Worm (Caenorhabditis elegans) whole organism, young adult: ENCODE results near the gene M04D8.8.

Experiments used
- dpl-1 ChIP-seq: fragments of 150-350 bp; optimal IDR thresholded peaks from 2 replicates; lab custom pipeline; 2014; ENCODE audit warnings: missing biosample characterization, missing genetic modification reagents, missing genetic modification characterization
- snpc-4 ChIP-seq, 5 experiments: fragments of 150-350 bp in 1 of 5; sonication (generic microtip) in 4 of 5; optimal IDR thresholded peaks; 2 replicates each; lab custom pipeline; 2014 to 2018; ENCODE audit warnings: missing genetic modification characterization in 5 of 5, missing biosample characterization in 3 of 5, antibody characterized with exemption in 2 of 5, mild to moderate bottlenecking in 2 of 5, missing compliant biosample characterization in 2 of 5, missing genotype in 2 of 5, moderate library complexity in 2 of 5, missing genetic modification reagents in 1 of 5
- unc-130 ChIP-seq: sonication (generic microtip); optimal IDR thresholded peaks from 2 replicates; lab custom pipeline; 2016; ENCODE audit warnings: missing genetic modification reagents, missing genetic modification characterization, missing compliant biosample characterization

- no peak for TF ChIP-seq dpl-1
- no peak for TF ChIP-seq snpc-4 (GFP tag; optimal IDR thresholded peaks at IDR 0.05; lab: Kevin White, UChicago)
- TF ChIP-seq snpc-4 (tag; optimal IDR thresholded peaks at IDR 0.05; lab: Kevin White, UChicago) = no peak
- no peak for TF ChIP-seq unc-130 (GFP tag; lab: Kevin White, UChicago)
Observed at ce11 chrIII:10025989-10026388, 8.0 kb upstream of the M04D8.8 start, which contains the start of gene ins-22.
